Worm (Caenorhabditis elegans) whole organism, mixed stage, embryonic: ENCODE results near the gene H37A05.4.

Experiments used
- ceh-83 ChIP-seq: fragments of 200-800 bp; sonication (Bioruptor generic); optimal IDR thresholded peaks from 2 replicates; lab custom pipeline; 2018; ENCODE audit warnings: mild to moderate bottlenecking, missing genetic modification characterization, missing compliant biosample characterization
- cnd-1 ChIP-seq: fragments of 200-800 bp; sonication (Bioruptor generic); optimal IDR thresholded peaks from 2 replicates; lab custom pipeline; 2018; ENCODE audit warnings: mild to moderate bottlenecking, missing genetic modification characterization, missing compliant biosample characterization
- elt-1 ChIP-seq: sonication (generic microtip); optimal IDR thresholded peaks from 2 replicates; lab custom pipeline; 2017; ENCODE audit warnings: missing genetic modification characterization, mild to moderate bottlenecking, missing compliant biosample characterization, antibody characterized with exemption, moderate library complexity, borderline replicate concordance; ENCODE audit not compliant: insufficient read depth
- lin-13 ChIP-seq: fragments of 150-350 bp; optimal IDR thresholded peaks from 2 replicates; lab custom pipeline; 2014; ENCODE audit warnings: missing biosample characterization, missing genetic modification characterization
- lsy-2 ChIP-seq: fragments of 150-350 bp; optimal IDR thresholded peaks from 2 replicates; lab custom pipeline; 2014; ENCODE audit warnings: missing biosample characterization, missing genetic modification characterization
- mep-1 ChIP-seq: fragments of 150-350 bp; optimal IDR thresholded peaks from 2 replicates; lab custom pipeline; 2017; ENCODE audit warnings: missing biosample characterization, missing genetic modification reagents, missing genetic modification characterization, inconsistent platforms
- nhr-28 ChIP-seq: fragments of 150-350 bp; optimal IDR thresholded peaks from 2 replicates; lab custom pipeline; 2014; ENCODE audit warnings: missing biosample characterization, missing genetic modification characterization
- snpc-4 ChIP-seq: fragments of 150-350 bp; optimal IDR thresholded peaks from 2 replicates; lab custom pipeline; 2014; ENCODE audit warnings: missing biosample characterization, missing genetic modification characterization
- sptf-1 ChIP-seq: sonication (generic microtip); optimal IDR thresholded peaks from 2 replicates; lab custom pipeline; 2017; ENCODE audit warnings: mild to moderate bottlenecking, missing genetic modification characterization, moderate library complexity, missing compliant biosample characterization
- tbx-8 ChIP-seq: fragments of 200-800 bp; sonication (Bioruptor generic); optimal IDR thresholded peaks from 2 replicates; lab custom pipeline; 2018; ENCODE audit warnings: mild to moderate bottlenecking, missing genetic modification characterization, moderate library complexity, missing compliant biosample characterization
- unc-62 ChIP-seq: fragments of 150-350 bp; optimal IDR thresholded peaks from 2 replicates; lab custom pipeline; 2014; ENCODE audit warnings: missing biosample characterization, missing genetic modification reagents, missing genetic modification characterization

- TF ChIP-seq cnd-1 (tag; lab: Kevin White, UChicago) (no peak), unc-62 (no peak), tbx-8 (GFP tag; lab: Kevin White, UChicago) (no peak), sptf-1 (tag; lab: Kevin White, UChicago) (no peak), mep-1 (no peak), lin-13 (tag; lab: Kevin White, UChicago) (no peak), elt-1 (tag; lab: Kevin White, UChicago) (no peak), ceh-83 (GFP tag; lab: Kevin White, UChicago) (no peak), snpc-4 (no peak), lsy-2 (tag; lab: Kevin White, UChicago) (no peak), nhr-28 (tag; lab: Kevin White, UChicago) (no peak)
Measured at ce11 chrV:13652322-13652721, 2.7 kb upstream of the H37A05.4 start.
